Worm (Caenorhabditis elegans) whole organism, midembryonic: ENCODE data around the gene nhr-264.

Experiments
- T22C8.4 ChIP-seq: fragments of 200-800 bp; sonication (Bioruptor generic); IDR thresholded peaks from 2 replicates; pipeline ENCODE4 v1.3.6; 2022; ENCODE audit warnings: missing genetic modification characterization, missing compliant biosample characterization
- cog-1 ChIP-seq: sonication (generic microtip); optimal IDR thresholded peaks from 2 replicates; lab custom pipeline; 2016; ENCODE audit warnings: missing genetic modification characterization, missing compliant biosample characterization
- flt-1 ChIP-seq: fragments of 200-800 bp; sonication (Bioruptor generic); IDR thresholded peaks from 2 replicates; pipeline ENCODE4 v1.3.6; 2022; ENCODE audit warnings: missing genetic modification characterization, missing compliant biosample characterization
- klf-2 ChIP-seq: fragments of 200-800 bp; sonication (Bioruptor generic); conservative IDR thresholded peaks from 2 replicates; pipeline ENCODE4 v1.3.6; 2022; ENCODE audit warnings: missing genetic modification reagents, missing genetic modification characterization, missing compliant biosample characterization
- ref-1 ChIP-seq: fragments of 200-800 bp; sonication (Bioruptor generic); conservative IDR thresholded peaks from 2 replicates; pipeline ENCODE4 v1.3.6; 2022; ENCODE audit warnings: missing genetic modification reagents, missing genetic modification characterization, missing compliant biosample characterization
- tab-1 ChIP-seq: fragments of 200-800 bp; sonication (Bioruptor generic); IDR thresholded peaks from 2 replicates; pipeline ENCODE4 v1.3.6; 2022; ENCODE audit warnings: missing genetic modification characterization, missing compliant biosample characterization
- ztf-23 ChIP-seq: fragments of 200-800 bp; sonication (Bioruptor generic); IDR thresholded peaks from 2 replicates; pipeline ENCODE4 v1.3.6; 2022; ENCODE audit warnings: missing genetic modification reagents, missing genetic modification characterization, missing compliant biosample characterization
- ztf-29 ChIP-seq: fragments of 200-800 bp; sonication (Bioruptor generic); IDR thresholded peaks from 2 replicates; pipeline ENCODE4 v1.3.6; 2022; ENCODE audit warnings: missing genetic modification reagents, missing genetic modification characterization, missing compliant biosample characterization

- TF ChIP-seq flt-1 (GFP tag; lab: Robert Waterston, UW) (no peak), cog-1 (tag; lab: Kevin White, UChicago) (no peak), ztf-23 (no peak), klf-2 (no peak), ztf-29 (no peak), ref-1 (GFP tag; lab: Robert Waterston, UW) (no peak), tab-1 (GFP tag; lab: Robert Waterston, UW) (no peak), T22C8.4 (no peak)
Measured at ce11 chrIV:9267581-9267980, 26.1 kb downstream of the nhr-264 start.
